Worm (Caenorhabditis elegans): Measurements from ENCODE around the gene Y73F8A.15.

- no peak for TF ChIP-seq ztf-4 (tag; optimal IDR thresholded peaks at IDR 0.05)
- no peak for TF ChIP-seq ama-1 (optimal IDR thresholded peaks at IDR 0.05)
Observed at ce11 chrIV:15291607-15292006, 29.8 kb upstream of the Y73F8A.15 start, which contains the start of gene pqn-91.
